Fruit fly (Drosophila melanogaster): ENCODE measurements around the gene CG9132.

DNA sequence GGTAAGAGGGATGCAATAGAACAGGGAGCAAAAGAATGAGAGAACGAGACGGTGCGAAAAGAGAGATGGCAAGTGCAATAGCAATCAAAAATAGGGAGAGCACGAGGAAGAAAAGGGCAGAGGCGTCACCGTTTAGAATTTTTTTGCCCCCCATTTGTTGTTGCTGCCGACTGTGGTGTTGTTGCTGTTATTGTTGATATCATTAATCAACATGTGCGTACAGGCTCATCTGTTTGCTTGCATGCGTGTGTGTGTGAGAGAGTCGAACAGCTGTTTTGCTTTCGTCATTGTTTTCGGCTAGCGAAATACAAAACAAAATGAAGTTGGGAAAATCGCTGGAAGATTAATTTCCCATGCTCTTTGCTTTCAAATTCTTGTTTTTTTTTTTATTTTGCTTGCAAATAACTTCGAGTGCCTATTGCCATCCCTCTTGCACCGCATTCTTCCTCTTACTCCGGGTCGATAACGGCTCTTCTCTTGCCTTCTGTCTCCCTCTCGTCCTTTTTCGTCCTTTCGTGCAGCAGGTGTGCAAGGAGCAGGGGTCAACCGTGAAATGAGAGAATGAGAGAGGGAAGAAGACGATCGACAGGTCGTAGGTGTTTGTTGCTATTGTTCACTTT lies 7.3 kb downstream of the CG9132 start:
- TF ChIP-seq dsx (GFP tag; optimal IDR thresholded peaks at IDR 0.05; ENCODE audit: poor library complexity, severe bottlenecking) (no peak), CG16779 (tag; optimal IDR thresholded peaks at IDR 0.05) (no peak), fkh (GFP tag; optimal IDR thresholded peaks at IDR 0.05) (peak; percentile 41)

Data from whole organism, prepupa.